Worm (Caenorhabditis elegans) whole organism, L1 larva: ENCODE data around the gene ztf-27.

Experiments used
- C04F5.9 ChIP-seq: sonication (generic microtip); optimal IDR thresholded peaks from 2 replicates; lab custom pipeline; 2016; ENCODE audit warnings: missing genetic modification characterization, missing compliant biosample characterization
- C16A3.4 ChIP-seq: fragments of 150-350 bp; optimal IDR thresholded peaks from 2 replicates; lab custom pipeline; 2014; ENCODE audit warnings: missing biosample characterization, missing genetic modification characterization
- F16B12.6 ChIP-seq: fragments of 150-350 bp; optimal IDR thresholded peaks from 2 replicates; lab custom pipeline; 2014; ENCODE audit warnings: missing biosample characterization, missing genetic modification characterization
- alr-1 ChIP-seq: fragments of 200-800 bp; sonication (Bioruptor generic); optimal IDR thresholded peaks from 2 replicates; lab custom pipeline; 2018; ENCODE audit warnings: borderline replicate concordance, mild to moderate bottlenecking, missing genetic modification characterization, missing compliant biosample characterization
- blmp-1 ChIP-seq: fragments of 150-350 bp; optimal IDR thresholded peaks from 2 replicates; lab custom pipeline; 2014; ENCODE audit warnings: missing biosample characterization, missing genetic modification characterization
- ceh-8 ChIP-seq: fragments of 200-800 bp; sonication (Bioruptor generic); optimal IDR thresholded peaks from 2 replicates; lab custom pipeline; 2018; ENCODE audit warnings: mild to moderate bottlenecking, missing genetic modification characterization, moderate library complexity, missing compliant biosample characterization
- ceh-90 ChIP-seq: sonication (generic microtip); optimal IDR thresholded peaks from 2 replicates; lab custom pipeline; 2016; ENCODE audit warnings: missing genetic modification characterization, missing compliant biosample characterization
- ces-1 ChIP-seq: fragments of 150-350 bp; optimal IDR thresholded peaks from 2 replicates; lab custom pipeline; 2014; ENCODE audit warnings: missing biosample characterization, missing genetic modification reagents, missing genetic modification characterization
- dpl-1 ChIP-seq, 3 experiments: fragments of 150-350 bp in 2 of 3; sonication (generic microtip) in 1 of 3; optimal IDR thresholded peaks; 2 replicates each; lab custom pipeline; 2014 to 2017; ENCODE audit warnings: missing biosample characterization in 3 of 3, missing genetic modification characterization in 3 of 3, missing genetic modification reagents in 3 of 3
- dsc-1 ChIP-seq: sonication (generic microtip); optimal IDR thresholded peaks from 2 replicates; lab custom pipeline; 2016; ENCODE audit warnings: mild to moderate bottlenecking, missing genetic modification characterization, missing compliant biosample characterization
- efl-3 ChIP-seq: fragments of 200-800 bp; sonication (Bioruptor generic); optimal IDR thresholded peaks from 2 replicates; lab custom pipeline; 2018; ENCODE audit warnings: mild to moderate bottlenecking, missing genetic modification characterization, missing compliant biosample characterization
- egl-27 ChIP-seq, 2 experiments: fragments of 150-350 bp in 1 of 2; sonication (generic microtip); optimal IDR thresholded peaks; 3 replicates each; lab custom pipeline; 2017 to 2018; ENCODE audit warnings: missing biosample characterization in 2 of 2, missing genetic modification characterization in 2 of 2, missing genetic modification reagents in 2 of 2
- elt-2 ChIP-seq: sonication (generic microtip); optimal IDR thresholded peaks from 2 replicates; lab custom pipeline; 2016; ENCODE audit warnings: missing genetic modification characterization, mild to moderate bottlenecking, inconsistent platforms, missing compliant biosample characterization, missing genetic modification reagents
- elt-3 ChIP-seq, 6 experiments: fragments of 150-350 bp in 1 of 6; sonication (generic microtip); optimal IDR thresholded peaks; 2 replicates each; lab custom pipeline; 2017 to 2018; ENCODE audit warnings: missing biosample characterization in 6 of 6, missing genetic modification characterization in 6 of 6, inconsistent platforms in 1 of 6
- ets-5 ChIP-seq: fragments of 200-800 bp; sonication (Bioruptor generic); IDR thresholded peaks from 2 replicates; pipeline ENCODE4 v1.3.6; 2022; ENCODE audit warnings: missing genetic modification characterization, missing compliant biosample characterization
- fos-1 ChIP-seq: fragments of 150-350 bp; optimal IDR thresholded peaks from 2 replicates; lab custom pipeline; 2014; ENCODE audit warnings: missing biosample characterization, missing genetic modification characterization
- hlh-17 ChIP-seq: fragments of 200-800 bp; sonication (Bioruptor generic); optimal IDR thresholded peaks from 2 replicates; lab custom pipeline; 2018; ENCODE audit warnings: missing genetic modification characterization, mild to moderate bottlenecking, missing compliant biosample characterization, moderate library complexity, borderline replicate concordance
- hlh-4 ChIP-seq: sonication (generic microtip); optimal IDR thresholded peaks from 2 replicates; lab custom pipeline; 2016; ENCODE audit warnings: mild to moderate bottlenecking, missing genetic modification characterization, missing compliant biosample characterization
- hpl-2 ChIP-seq: fragments of 150-350 bp; optimal IDR thresholded peaks from 2 replicates; lab custom pipeline; 2014; ENCODE audit warnings: missing biosample characterization, missing genetic modification reagents, missing genetic modification characterization
- isw-1 ChIP-seq: fragments of 200-800 bp; sonication (Bioruptor generic); IDR thresholded peaks from 2 replicates; pipeline ENCODE4 v1.3.6; 2022; ENCODE audit warnings: missing genetic modification characterization, missing compliant biosample characterization
- jun-1 ChIP-seq: fragments of 150-350 bp; optimal IDR thresholded peaks from 2 replicates; lab custom pipeline; 2014; ENCODE audit warnings: missing biosample characterization, missing genetic modification reagents, missing genetic modification characterization
- lin-14 ChIP-seq: fragments of 200-800 bp; sonication (Bioruptor generic); optimal IDR thresholded peaks from 2 replicates; lab custom pipeline; 2018; ENCODE audit warnings: mild to moderate bottlenecking, missing genetic modification characterization, moderate library complexity, missing compliant biosample characterization
- lin-35 ChIP-seq, 2 experiments: fragments of 150-350 bp; optimal IDR thresholded peaks; 2 replicates each; lab custom pipeline; 2014; ENCODE audit warnings: missing biosample characterization in 2 of 2, missing genetic modification characterization in 2 of 2, missing genetic modification reagents in 2 of 2
- lin-39 ChIP-seq: fragments of 150-350 bp; optimal IDR thresholded peaks from 2 replicates; lab custom pipeline; 2014; ENCODE audit warnings: missing biosample characterization, missing genetic modification reagents, missing genetic modification characterization
- lir-3 ChIP-seq: sonication (generic microtip); optimal IDR thresholded peaks from 2 replicates; lab custom pipeline; 2016; ENCODE audit warnings: mild to moderate bottlenecking, missing genetic modification characterization, moderate library complexity, missing compliant biosample characterization; ENCODE audit not compliant: poor library complexity
- lsy-2 ChIP-seq, 2 experiments: fragments of 150-350 bp; optimal IDR thresholded peaks; 2 replicates each; lab custom pipeline; 2014; ENCODE audit warnings: missing biosample characterization in 2 of 2, missing genetic modification characterization in 2 of 2
- mdl-1 ChIP-seq, 2 experiments: fragments of 150-350 bp; optimal IDR thresholded peaks; 2 replicates each; lab custom pipeline; 2014 to 2017; ENCODE audit warnings: missing biosample characterization in 2 of 2, missing genetic modification characterization in 2 of 2, inconsistent platforms in 1 of 2
- mef-2 ChIP-seq: fragments of 150-350 bp; optimal IDR thresholded peaks from 2 replicates; lab custom pipeline; 2014; ENCODE audit warnings: missing biosample characterization, missing genetic modification characterization
- mep-1 ChIP-seq: fragments of 150-350 bp; optimal IDR thresholded peaks from 2 replicates; lab custom pipeline; 2014; ENCODE audit warnings: missing biosample characterization, missing genetic modification characterization
- nhr-11 ChIP-seq: fragments of 150-350 bp; optimal IDR thresholded peaks from 2 replicates; lab custom pipeline; 2014; ENCODE audit warnings: missing biosample characterization, missing genetic modification characterization
- nhr-12 ChIP-seq: sonication (generic microtip); optimal IDR thresholded peaks from 2 replicates; lab custom pipeline; 2017; ENCODE audit warnings: missing biosample characterization, missing genetic modification characterization
- nhr-19 ChIP-seq: fragments of 200-800 bp; sonication (Bioruptor generic); conservative IDR thresholded peaks from 2 replicates; pipeline ENCODE4 v1.3.6; 2022; ENCODE audit warnings: missing genetic modification characterization, missing compliant biosample characterization
- nhr-20 ChIP-seq: sonication (generic microtip); optimal IDR thresholded peaks from 2 replicates; lab custom pipeline; 2016; ENCODE audit warnings: mild to moderate bottlenecking, missing genetic modification characterization, missing compliant biosample characterization
- nhr-237 ChIP-seq: fragments of 150-350 bp; optimal IDR thresholded peaks from 2 replicates; lab custom pipeline; 2014; ENCODE audit warnings: missing biosample characterization, missing genetic modification characterization
- nhr-28 ChIP-seq: fragments of 150-350 bp; optimal IDR thresholded peaks from 2 replicates; lab custom pipeline; 2014; ENCODE audit warnings: missing biosample characterization, missing genetic modification characterization
- nhr-71 ChIP-seq: sonication (generic microtip); optimal IDR thresholded peaks from 2 replicates; lab custom pipeline; 2016; ENCODE audit warnings: mild to moderate bottlenecking, missing genetic modification characterization, moderate library complexity, missing compliant biosample characterization
- nhr-77 ChIP-seq: fragments of 150-350 bp; optimal IDR thresholded peaks from 2 replicates; lab custom pipeline; 2014; ENCODE audit warnings: missing biosample characterization, missing genetic modification characterization
- nhr-85 ChIP-seq: sonication (generic microtip); peaks from one replicate; lab custom pipeline; 2016; ENCODE audit warnings: missing genetic modification characterization, inconsistent platforms, missing compliant biosample characterization
- pag-3 ChIP-seq: sonication (generic microtip); optimal IDR thresholded peaks from 2 replicates; lab custom pipeline; 2017; ENCODE audit warnings: missing genetic modification characterization, mild to moderate bottlenecking, missing compliant biosample characterization, antibody characterized with exemption, borderline replicate concordance; ENCODE audit not compliant: insufficient read depth
- rnt-1 ChIP-seq: sonication (generic microtip); optimal IDR thresholded peaks from 2 replicates; lab custom pipeline; 2016; ENCODE audit warnings: mild to moderate bottlenecking, missing genetic modification characterization, moderate library complexity, missing compliant biosample characterization
- snpc-4 ChIP-seq: fragments of 150-350 bp; optimal IDR thresholded peaks from 2 replicates; lab custom pipeline; 2014; ENCODE audit warnings: missing biosample characterization, missing genetic modification characterization
- snu-23 ChIP-seq: sonication (generic microtip); optimal IDR thresholded peaks from 2 replicates; lab custom pipeline; 2016; ENCODE audit warnings: missing genetic modification characterization, missing compliant biosample characterization
- sox-4 ChIP-seq: sonication (generic microtip); optimal IDR thresholded peaks from 2 replicates; lab custom pipeline; 2016; ENCODE audit warnings: missing genetic modification characterization, missing compliant biosample characterization
- sup-37 ChIP-seq: fragments of 200-800 bp; sonication (Bioruptor generic); optimal IDR thresholded peaks from 2 replicates; lab custom pipeline; 2018; ENCODE audit warnings: mild to moderate bottlenecking, missing genetic modification characterization, missing compliant biosample characterization
- tbx-2 ChIP-seq: sonication (generic microtip); optimal IDR thresholded peaks from 2 replicates; lab custom pipeline; 2016; ENCODE audit warnings: missing genetic modification characterization, missing compliant biosample characterization
- tlp-1 ChIP-seq: fragments of 150-350 bp; optimal IDR thresholded peaks from 2 replicates; lab custom pipeline; 2014; ENCODE audit warnings: missing biosample characterization, missing genetic modification characterization
- unc-30 ChIP-seq: sonication (generic microtip); optimal IDR thresholded peaks from 2 replicates; lab custom pipeline; 2017; ENCODE audit warnings: missing biosample characterization, missing genetic modification characterization
- unc-62 ChIP-seq: fragments of 150-350 bp; optimal IDR thresholded peaks from 2 replicates; lab custom pipeline; 2014; ENCODE audit warnings: missing biosample characterization, missing genetic modification reagents, missing genetic modification characterization
- unc-86 ChIP-seq: sonication (generic microtip); optimal IDR thresholded peaks from 2 replicates; lab custom pipeline; 2016; ENCODE audit warnings: missing genetic modification characterization, missing compliant biosample characterization
- xbp-1 ChIP-seq: sonication (generic microtip); optimal IDR thresholded peaks from 2 replicates; lab custom pipeline; 2016; ENCODE audit warnings: missing genetic modification characterization, missing compliant biosample characterization
- ztf-4 ChIP-seq: fragments of 150-350 bp; optimal IDR thresholded peaks from 2 replicates; lab custom pipeline; 2014; ENCODE audit warnings: missing biosample characterization, missing genetic modification characterization

ztf-27 gene

ce11 chrII:10388041-10388706 is 3.0 kb downstream of the ztf-27 start (continued):
- TF ChIP-seq nhr-11 (tag; lab: Kevin White, UChicago) (no peak), elt-3 (tag; optimal IDR thresholded peaks at IDR 0.05; lab: Kevin White, UChicago) (peak in 2 of 6 experiments; percentile 0 to 56), unc-30 (tag; lab: Kevin White, UChicago) (no peak), nhr-71 (tag; lab: Kevin White, UChicago) (peak; percentile 86), ztf-4 (tag; lab: Kevin White, UChicago) (no peak), ces-1 (GFP tag; lab: Kevin White, UChicago) (no peak), mdl-1 (tag; optimal IDR thresholded peaks at IDR 0.05; lab: Kevin White, UChicago) (peak in 1 of 2 experiments; percentile 44), sox-4 (tag; lab: Kevin White, UChicago) (no peak), ets-5 (no peak), lin-39 (no peak), lir-3 (tag; lab: Kevin White, UChicago) (peak; percentile 65), hlh-4 (tag; lab: Kevin White, UChicago) (no peak), unc-86 (peak; percentile 66), nhr-85 (tag; lab: Kevin White, UChicago) (peak; percentile 93), alr-1 (tag; lab: Kevin White, UChicago) (no peak), nhr-237 (tag; lab: Kevin White, UChicago) (no peak), mef-2 (tag; lab: Kevin White, UChicago) (no peak), jun-1 (peak; percentile 54), unc-62 (GFP tag; lab: Kevin White, UChicago) (no peak), nhr-28 (tag; lab: Kevin White, UChicago) (no peak), hpl-2 (no peak), fos-1 (no peak), xbp-1 (tag; lab: Kevin White, UChicago) (peak; percentile 73), efl-3 (no peak), lin-14 (GFP tag; lab: Kevin White, UChicago) (peak; percentile 85), nhr-19 (GFP tag; lab: Robert Waterston, UW) (peak; percentile 82), nhr-12 (tag; lab: Kevin White, UChicago) (no peak), sup-37 (GFP tag; lab: Kevin White, UChicago) (peak; percentile 13), ceh-90 (tag; lab: Kevin White, UChicago) (no peak), ceh-8 (GFP tag; lab: Kevin White, UChicago) (no peak), snpc-4 (peak; percentile 38), egl-27 (tag; optimal IDR thresholded peaks at IDR 0.05; lab: Kevin White, UChicago) (no peak), elt-2 (tag; lab: Kevin White, UChicago) (peak; percentile 9), dsc-1 (tag; lab: Kevin White, UChicago) (peak; percentile 73), lin-35 (GFP tag; optimal IDR thresholded peaks at IDR 0.05; lab: Kevin White, UChicago) (peak; percentile 57 to 76), F16B12.6 (tag; lab: Kevin White, UChicago) (no peak), mep-1 (tag; lab: Kevin White, UChicago) (peak; percentile 73), C04F5.9 (tag; lab: Kevin White, UChicago) (peak; percentile 2), blmp-1 (tag; lab: Kevin White, UChicago) (peak; percentile 56), rnt-1 (peak; percentile 73), tlp-1 (tag; lab: Kevin White, UChicago) (no peak)

ce11 chrII:10389038-10389437 is 3.9 kb downstream of the ztf-27 start:
- TF ChIP-seq pag-3 (tag; lab: Kevin White, UChicago) = no peak
- TF ChIP-seq isw-1 (GFP tag; lab: Robert Waterston, UW) = no peak
- TF ChIP-seq lsy-2 (tag; optimal IDR thresholded peaks at IDR 0.05; lab: Kevin White, UChicago) = peak; percentile 34 to 41
- peak; percentile 17 for TF ChIP-seq tbx-2 (tag; lab: Kevin White, UChicago)
- TF ChIP-seq nhr-20 (tag; lab: Kevin White, UChicago) = peak; percentile 74
- TF ChIP-seq snpc-4 = peak; percentile 2
- peak in 2 of 3 experiments; percentile 11 to 29 for TF ChIP-seq dpl-1 (GFP tag; optimal IDR thresholded peaks at IDR 0.05; lab: Kevin White, UChicago)
- no peak for TF ChIP-seq nhr-77 (tag; lab: Kevin White, UChicago)
- TF ChIP-seq hlh-17 (GFP tag; lab: Kevin White, UChicago) = no peak
- peak; percentile 28 for TF ChIP-seq xbp-1 (tag; lab: Kevin White, UChicago)
- TF ChIP-seq fos-1 = no peak
- TF ChIP-seq snu-23 (GFP tag; lab: Kevin White, UChicago) = peak; percentile 64
- TF ChIP-seq nhr-237 (tag; lab: Kevin White, UChicago) = no peak
- TF ChIP-seq elt-2 (tag; lab: Kevin White, UChicago) = peak; percentile 69
- TF ChIP-seq jun-1 = peak; percentile 3
- peak; percentile 77 for TF ChIP-seq nhr-71 (tag; lab: Kevin White, UChicago)
- TF ChIP-seq C16A3.4 (tag; lab: Kevin White, UChicago) = no peak
- TF ChIP-seq ztf-4 (tag; lab: Kevin White, UChicago) = no peak
